Fruit fly (Drosophila melanogaster) whole organism, embryonic: ENCODE results near the gene CG42827.

Source experiments
- Asciz ChIP-seq: fragments of 200-800 bp; sonication (Bioruptor generic); optimal IDR thresholded peaks from 2 replicates; lab custom pipeline; 2017; ENCODE audit warnings: missing biosample characterization, mild to moderate bottlenecking, missing genetic modification characterization, missing genetic modification reagents
- B-H2 ChIP-seq: fragments of 200-800 bp; sonication (Bioruptor generic); optimal IDR thresholded peaks from 2 replicates; lab custom pipeline; 2018; ENCODE audit warnings: missing biosample characterization, mild to moderate bottlenecking, missing genetic modification characterization
- CG10267 ChIP-seq: fragments of 200-800 bp; sonication (Bioruptor generic); optimal IDR thresholded peaks from 2 replicates; lab custom pipeline; 2018; ENCODE audit warnings: missing biosample characterization, mild to moderate bottlenecking, missing genetic modification characterization, moderate library complexity
- CG10274 ChIP-seq: fragments of 200-800 bp; sonication (Bioruptor generic); optimal IDR thresholded peaks from 3 replicates; lab custom pipeline; 2017; ENCODE audit warnings: missing biosample characterization, mild to moderate bottlenecking, missing genetic modification characterization
- CG10565 ChIP-seq: fragments of 200-800 bp; sonication (Bioruptor generic); optimal IDR thresholded peaks from 3 replicates; lab custom pipeline; 2016; ENCODE audit warnings: missing biosample characterization, mild to moderate bottlenecking, missing genetic modification characterization
- CG11504 ChIP-seq: fragments of 200-800 bp; sonication (Bioruptor generic); optimal IDR thresholded peaks from 3 replicates; lab custom pipeline; 2019; ENCODE audit warnings: missing biosample characterization, mild to moderate bottlenecking, missing genetic modification characterization, moderate library complexity
- CG12391 ChIP-seq: fragments of 200-800 bp; sonication (Bioruptor generic); optimal IDR thresholded peaks from 3 replicates; lab custom pipeline; 2018; ENCODE audit warnings: missing biosample characterization, mild to moderate bottlenecking, missing genetic modification characterization, moderate library complexity
- CG12744 ChIP-seq: fragments of 200-800 bp; sonication (Bioruptor generic); optimal IDR thresholded peaks from 2 replicates; lab custom pipeline; 2016; ENCODE audit warnings: missing biosample characterization, missing genetic modification characterization
- CG14710 ChIP-seq: fragments of 200-800 bp; sonication (Bioruptor generic); optimal IDR thresholded peaks from 3 replicates; lab custom pipeline; 2019; ENCODE audit warnings: missing biosample characterization, mild to moderate bottlenecking, missing genetic modification characterization, moderate library complexity
- CG1603 ChIP-seq: fragments of 200-800 bp; sonication (Bioruptor generic); optimal IDR thresholded peaks from 2 replicates; lab custom pipeline; 2019; ENCODE audit warnings: missing biosample characterization, mild to moderate bottlenecking, missing genetic modification characterization, moderate library complexity
- CG17186 ChIP-seq: fragments of 200-800 bp; sonication (Bioruptor generic); optimal IDR thresholded peaks from 3 replicates; lab custom pipeline; 2017; ENCODE audit warnings: missing biosample characterization, missing genetic modification reagents, missing genetic modification characterization
- CG2712 ChIP-seq: fragments of 200-800 bp; optimal IDR thresholded peaks from 3 replicates; lab custom pipeline; 2019; ENCODE audit warnings: missing biosample characterization, mild to moderate bottlenecking, missing genetic modification characterization, moderate library complexity
- CG4404 ChIP-seq: fragments of 200-800 bp; sonication (Bioruptor generic); IDR thresholded peaks from 2 replicates; pipeline ENCODE4 v1.3.6; 2022; ENCODE audit warnings: missing biosample characterization, missing genetic modification characterization
- CG7556 ChIP-seq: fragments of 200-800 bp; sonication (Bioruptor generic); optimal IDR thresholded peaks from 2 replicates; lab custom pipeline; 2017; ENCODE audit warnings: missing biosample characterization, mild to moderate bottlenecking, missing genetic modification characterization
- CG8281 ChIP-seq: fragments of 200-800 bp; sonication (Bioruptor generic); optimal IDR thresholded peaks from 2 replicates; lab custom pipeline; 2018; ENCODE audit warnings: missing biosample characterization, mild to moderate bottlenecking, missing genetic modification characterization, moderate library complexity
- CG9797 ChIP-seq: fragments of 200-800 bp; sonication (Bioruptor generic); optimal IDR thresholded peaks from 3 replicates; lab custom pipeline; 2018; ENCODE audit warnings: missing biosample characterization, mild to moderate bottlenecking, missing genetic modification characterization
- CTCF ChIP-seq: fragments of 200-800 bp; sonication (Bioruptor generic); optimal IDR thresholded peaks from 2 replicates; lab custom pipeline; 2017; ENCODE audit warnings: missing biosample characterization, mild to moderate bottlenecking, missing genetic modification characterization, moderate library complexity
- CoRest ChIP-seq: fragments of 200-800 bp; sonication (Bioruptor generic); optimal IDR thresholded peaks from 3 replicates; lab custom pipeline; 2018; ENCODE audit warnings: missing biosample characterization, mild to moderate bottlenecking, missing genetic modification characterization, moderate library complexity
- D19B ChIP-seq: fragments of 200-800 bp; sonication (Bioruptor generic); optimal IDR thresholded peaks from 2 replicates; lab custom pipeline; 2017; ENCODE audit warnings: missing biosample characterization, mild to moderate bottlenecking, missing genetic modification characterization
- E2f1 ChIP-seq: fragments of 200-800 bp; sonication (Bioruptor generic); IDR thresholded peaks from 2 replicates; pipeline ENCODE4 v1.3.6; 2022; ENCODE audit warnings: missing biosample characterization, missing genetic modification characterization
- Ets65A ChIP-seq: fragments of 200-800 bp; sonication (Bioruptor generic); peaks from one replicate; lab custom pipeline; 2016; ENCODE audit warnings: missing biosample characterization, missing genetic modification characterization
- Fer1 ChIP-seq: fragments of 200-800 bp; sonication (Bioruptor generic); optimal IDR thresholded peaks from 2 replicates; lab custom pipeline; 2017; ENCODE audit warnings: missing biosample characterization, mild to moderate bottlenecking, missing genetic modification characterization
- HLH4C ChIP-seq: fragments of 200-800 bp; sonication (Bioruptor generic); IDR thresholded peaks from 3 replicates; pipeline ENCODE4 v1.3.6; 2022; ENCODE audit warnings: missing biosample characterization, missing genetic modification characterization; ENCODE audit not compliant: partially characterized antibody
- Lhr ChIP-seq: fragments of 200-800 bp; sonication (Bioruptor generic); optimal IDR thresholded peaks from 3 replicates; lab custom pipeline; 2017; ENCODE audit warnings: mild to moderate bottlenecking, missing biosample characterization, missing genetic modification reagents, missing genetic modification characterization
- MBD-R2 ChIP-seq: fragments of 200-800 bp; sonication (Bioruptor generic); IDR thresholded peaks from 2 replicates; pipeline ENCODE4 v1.3.6; 2022; ENCODE audit warnings: missing biosample characterization, missing genetic modification characterization
- Mad ChIP-seq: fragments of 200-800 bp; sonication (Bioruptor generic); optimal IDR thresholded peaks from 2 replicates; lab custom pipeline; 2016; ENCODE audit warnings: missing biosample characterization, missing genetic modification characterization
- Max ChIP-seq: fragments of 200-800 bp; sonication (Bioruptor generic); optimal IDR thresholded peaks from 2 replicates; lab custom pipeline; 2016; ENCODE audit warnings: missing biosample characterization, mild to moderate bottlenecking, missing genetic modification characterization
- Rfx ChIP-seq: fragments of 200-800 bp; sonication (Bioruptor generic); IDR thresholded peaks from 2 replicates; pipeline ENCODE4 v1.3.6; 2022; ENCODE audit warnings: missing biosample characterization, missing genetic modification characterization
- Trl ChIP-seq, 3 experiments: fragments of >200 bp in 2 of 3; fragments of 200-800 bp in 1 of 3; sonication (Bioruptor generic) in 1 of 3; optimal IDR thresholded peaks; 2 replicates in 1 of 3; 3 replicates in 2 of 3; lab custom pipeline; 2016 to 2017; ENCODE audit warnings: missing biosample characterization in 1 of 3, missing genetic modification characterization in 1 of 3
- Vsx1 ChIP-seq: fragments of 200-800 bp; sonication (Bioruptor generic); optimal IDR thresholded peaks from 2 replicates; lab custom pipeline; 2017; ENCODE audit warnings: missing biosample characterization, mild to moderate bottlenecking, missing genetic modification characterization, missing genetic modification reagents
- YL-1 ChIP-seq: fragments of 200-800 bp; sonication (Bioruptor generic); optimal IDR thresholded peaks from 3 replicates; lab custom pipeline; 2017; ENCODE audit warnings: missing biosample characterization, mild to moderate bottlenecking, missing genetic modification characterization
- chinmo ChIP-seq: fragments of 200-800 bp; sonication (Bioruptor generic); IDR thresholded peaks from 4 replicates; pipeline ENCODE4 v1.3.6; 2022; ENCODE audit warnings: missing biosample characterization, missing genetic modification characterization; ENCODE audit not compliant: partially characterized antibody
- dpn ChIP-seq, 2 experiments: fragments of 200-800 bp; sonication (Bioruptor generic); optimal IDR thresholded peaks; 3 replicates each; lab custom pipeline; 2016; ENCODE audit warnings: missing biosample characterization in 2 of 2, missing genetic modification characterization in 2 of 2
- ewg ChIP-seq: fragments of 200-800 bp; sonication (Bioruptor generic); optimal IDR thresholded peaks from 3 replicates; lab custom pipeline; 2017; ENCODE audit warnings: mild to moderate bottlenecking, missing biosample characterization, missing genetic modification reagents, missing genetic modification characterization
- gro ChIP-seq: fragments of 200-800 bp; sonication (Bioruptor generic); optimal IDR thresholded peaks from 2 replicates; lab custom pipeline; 2016; ENCODE audit warnings: missing biosample characterization, missing genetic modification characterization
- ken ChIP-seq: fragments of 200-800 bp; sonication (Bioruptor generic); IDR thresholded peaks from 3 replicates; pipeline ENCODE4 v1.3.6; 2022; ENCODE audit warnings: missing biosample characterization, missing genetic modification characterization
- mam ChIP-seq: fragments of 200-800 bp; sonication (Bioruptor generic); optimal IDR thresholded peaks from 3 replicates; lab custom pipeline; 2016; ENCODE audit warnings: missing biosample characterization, missing genetic modification characterization
- nerfin-2 ChIP-seq: fragments of 200-800 bp; sonication (Bioruptor generic); IDR thresholded peaks from 2 replicates; pipeline ENCODE4 v1.3.6; 2022; ENCODE audit warnings: missing biosample characterization, missing genetic modification characterization; ENCODE audit not compliant: partially characterized antibody
- otp ChIP-seq: fragments of 200-800 bp; sonication (Bioruptor generic); IDR thresholded peaks from 3 replicates; pipeline ENCODE4, ENCODE4 v1.3.6; 2022; ENCODE audit warnings: missing biosample characterization, missing genetic modification characterization
- phol ChIP-seq: fragments of 200-800 bp; sonication (Bioruptor generic); optimal IDR thresholded peaks from 3 replicates; lab custom pipeline; 2018; ENCODE audit warnings: missing biosample characterization, mild to moderate bottlenecking, missing genetic modification characterization, moderate library complexity
- pzg ChIP-seq: fragments of 200-800 bp; sonication (Bioruptor generic); optimal IDR thresholded peaks from 3 replicates; lab custom pipeline; 2018; ENCODE audit warnings: missing biosample characterization, mild to moderate bottlenecking, missing genetic modification characterization, moderate library complexity
- ranshi ChIP-seq: fragments of 200-800 bp; sonication (Bioruptor generic); IDR thresholded peaks from 2 replicates; pipeline ENCODE4 v1.3.6; 2022; ENCODE audit warnings: missing biosample characterization, missing genetic modification characterization
- sens ChIP-seq: fragments of 200-800 bp; sonication (Bioruptor generic); peaks from one replicate; lab custom pipeline; 2016; ENCODE audit warnings: missing biosample characterization, missing genetic modification characterization
- stwl ChIP-seq: fragments of 200-800 bp; sonication (Bioruptor generic); optimal IDR thresholded peaks from 3 replicates; lab custom pipeline; 2018; ENCODE audit warnings: missing biosample characterization, mild to moderate bottlenecking, missing genetic modification characterization, moderate library complexity
- tin ChIP-seq: fragments of 200-800 bp; sonication (Bioruptor generic); optimal IDR thresholded peaks from 3 replicates; lab custom pipeline; 2016; ENCODE audit warnings: missing biosample characterization, missing genetic modification characterization
- ttk ChIP-seq: fragments of 200-800 bp; sonication (Bioruptor generic); IDR thresholded peaks from 2 replicates; pipeline ENCODE4 v2.1.2; 2022; ENCODE audit warnings: missing biosample characterization, missing genetic modification characterization
- zen ChIP-seq: fragments of 200-800 bp; sonication (Bioruptor generic); optimal IDR thresholded peaks from 3 replicates; lab custom pipeline; 2018; ENCODE audit warnings: missing biosample characterization, mild to moderate bottlenecking, missing genetic modification characterization, moderate library complexity

CG42827 gene

dm6 chr3R:23347432-23348305 lies 25.1 kb upstream of the CG42827 start, which contains the start of gene PolE1 (continued):
- TF ChIP-seq stwl (tag; lab: Kevin White, UChicago) = peak; percentile 68
- peak; percentile 71 for TF ChIP-seq MBD-R2 (GFP tag; lab: Robert Waterston, UW)
- 0 out of 2 replicates have a peak, but pooled peaks have one; percentile 29 for TF ChIP-seq nerfin-2
- TF ChIP-seq CG12391 (tag; lab: Kevin White, UChicago) = peak; percentile 28
- TF ChIP-seq CG11504 (tag; lab: Kevin White, UChicago) = peak; percentile 11
- TF ChIP-seq gro (GFP tag; lab: Kevin White, UChicago) = peak; percentile 21
- peak; percentile 58 for TF ChIP-seq CG14710 (tag; lab: Kevin White, UChicago)
- no peak for TF ChIP-seq CG10565
- TF ChIP-seq Rfx (GFP tag; lab: Robert Waterston, UW) = peak; percentile 38; the same call in 1 of the 2 replicates
- no peak for TF ChIP-seq CG7556
- TF ChIP-seq ken = peak; percentile 31; the same call in 1 of the 3 replicates
- TF ChIP-seq E2f1 (GFP tag; lab: Robert Waterston, UW) = peak; percentile 85
- TF ChIP-seq CTCF (GFP tag; lab: Kevin White, UChicago) = peak; percentile 17
- peak; percentile 33; the same call in 1 of the 3 replicates for TF ChIP-seq HLH4C
- TF ChIP-seq Fer1 = peak; percentile 24
- TF ChIP-seq YL-1 (GFP tag; lab: Kevin White, UChicago) = peak; percentile 21
- peak in 1 of 2 experiments; percentile 4 for TF ChIP-seq dpn (GFP tag; optimal IDR thresholded peaks at IDR 0.05; lab: Kevin White, UChicago)
- peak; percentile 80 for TF ChIP-seq sens (GFP tag; lab: Kevin White, UChicago)
- TF ChIP-seq phol (tag; lab: Kevin White, UChicago) = peak; percentile 28
- TF ChIP-seq D19B (GFP tag; lab: Kevin White, UChicago) = no peak
- TF ChIP-seq CG8281 (tag; lab: Kevin White, UChicago) = no peak
- TF ChIP-seq chinmo (GFP tag; lab: Robert Waterston, UW) = 0 out of 4 replicates have a peak, but pooled peaks have one; percentile 30
- no peak for TF ChIP-seq Vsx1 (GFP tag; lab: Kevin White, UChicago)
- peak; percentile 20 for TF ChIP-seq ewg (GFP tag; lab: Kevin White, UChicago)
- TF ChIP-seq Max (GFP tag; lab: Kevin White, UChicago) = peak; percentile 26
- no peak for TF ChIP-seq ranshi
- no peak for TF ChIP-seq CG4404 (GFP tag; lab: Robert Waterston, UW)
- TF ChIP-seq CG10274 (GFP tag; lab: Kevin White, UChicago) = no peak
- TF ChIP-seq Ets65A (GFP tag; lab: Kevin White, UChicago) = peak; percentile 82
- TF ChIP-seq ttk (GFP tag; lab: Robert Waterston, UW) = 0 out of 2 replicates have a peak, but pooled peaks have one; percentile 22
- TF ChIP-seq CG10267 (tag; lab: Kevin White, UChicago) = peak; percentile 98
- TF ChIP-seq Trl (optimal IDR thresholded peaks at IDR 0.05; lab: Kevin White, UChicago) = peak; percentile 25 to 91
- no peak for TF ChIP-seq Trl (GFP tag; optimal IDR thresholded peaks at IDR 0.05; lab: Kevin White, UChicago)
- peak; percentile 1 for TF ChIP-seq CG12744 (GFP tag; lab: Kevin White, UChicago)
- peak; percentile 70 for TF ChIP-seq pzg (GFP tag; lab: Kevin White, UChicago)
- peak; percentile 35 for TF ChIP-seq CG2712 (tag; lab: Kevin White, UChicago)
- TF ChIP-seq otp = peak; percentile 21; the same call in 1 of the 3 replicates
- peak; percentile 3 for TF ChIP-seq zen (tag; lab: Kevin White, UChicago)
- TF ChIP-seq CG17186 (GFP tag; lab: Kevin White, UChicago) = peak; percentile 12
- peak; percentile 32 for TF ChIP-seq B-H2
- peak; percentile 27 for TF ChIP-seq CG1603 (tag; lab: Kevin White, UChicago)
- peak; percentile 2 for TF ChIP-seq Mad (GFP tag; lab: Kevin White, UChicago)
- TF ChIP-seq tin (GFP tag; lab: Kevin White, UChicago) = peak; percentile 16
- peak; percentile 75 for TF ChIP-seq CG9797 (GFP tag; lab: Kevin White, UChicago)
- peak; percentile 3 for TF ChIP-seq Asciz (GFP tag; lab: Kevin White, UChicago)
- TF ChIP-seq mam = peak; percentile 3
- peak; percentile 42 for TF ChIP-seq CoRest (tag; lab: Kevin White, UChicago)
- peak; percentile 32 for TF ChIP-seq Lhr (GFP tag; lab: Kevin White, UChicago)
